Fruit fly (Drosophila melanogaster): ENCODE measurements around the gene CG14071.

DNA sequence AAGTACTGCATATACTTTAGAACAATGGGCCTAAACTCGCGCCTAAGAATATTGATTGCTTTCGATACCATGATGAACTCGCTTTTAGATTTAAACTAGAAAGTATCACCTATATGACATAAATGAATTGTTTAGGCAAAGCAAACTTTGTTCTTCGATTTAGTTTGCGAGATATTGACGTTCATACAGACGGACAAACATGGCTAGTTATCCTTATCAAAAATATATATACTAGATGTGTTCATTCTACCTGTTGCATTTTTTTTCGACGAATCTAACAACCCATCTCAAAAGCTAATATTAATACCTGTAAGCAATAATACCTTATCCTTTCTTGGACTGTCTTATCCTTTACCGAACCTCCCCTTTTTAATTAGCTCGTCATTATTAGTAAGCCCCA lies 13.0 kb upstream of the CG14071 start, which contains the start of gene CG14070:
- TF ChIP-seq Hr4 (GFP tag; optimal IDR thresholded peaks at IDR 0.05) (no peak), CG6163 (GFP tag; IDR thresholded peaks at IDR 0.05) (no peak), dac (GFP tag; optimal IDR thresholded peaks at IDR 0.05) (no peak), CG10631 (GFP tag; optimal IDR thresholded peaks at IDR 0.05) (no peak), CG6792 (GFP tag; optimal IDR thresholded peaks at IDR 0.05) (no peak), CG3919 (GFP tag; optimal IDR thresholded peaks at IDR 0.05) (no peak), acj6 (GFP tag; optimal IDR thresholded peaks at IDR 0.05) (no peak), dsx (GFP tag; optimal IDR thresholded peaks at IDR 0.05; ENCODE audit: poor library complexity, severe bottlenecking) (no peak), pdm3 (GFP tag; optimal IDR thresholded peaks at IDR 0.05) (no peak), CG10669 (GFP tag; optimal IDR thresholded peaks at IDR 0.05) (no peak), eg (GFP tag; IDR thresholded peaks at IDR 0.05) (no peak), fd85E (GFP tag; optimal IDR thresholded peaks at IDR 0.05) (no peak), Met (GFP tag; optimal IDR thresholded peaks at IDR 0.05) (no peak), Sox102F (GFP tag; optimal IDR thresholded peaks at IDR 0.05) (no peak)
